Worm (Caenorhabditis elegans): Measurements from ENCODE around the gene cwp-5.

DNA sequence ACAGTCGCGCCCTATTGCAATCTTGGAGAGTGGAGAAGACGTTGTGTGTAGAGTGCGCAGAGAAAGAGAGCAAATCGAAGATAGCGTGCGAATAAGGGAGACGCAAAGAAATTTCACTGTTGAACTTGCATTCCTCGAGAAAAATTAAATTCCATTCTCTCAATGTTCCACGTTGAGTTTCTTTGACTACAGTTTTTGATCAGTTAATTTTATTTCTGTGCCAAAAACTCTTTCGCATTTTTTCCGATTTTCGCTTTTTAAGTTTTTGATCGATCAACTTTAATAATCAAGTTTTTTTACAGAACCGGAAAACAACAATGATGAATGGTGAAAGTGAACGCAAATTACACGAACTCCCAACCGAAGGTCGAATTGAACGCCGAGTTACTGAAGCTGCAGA lies 47.3 kb upstream of the cwp-5 start, which contains the start of gene K08H2.3:
- TF ChIP-seq lin-15B (tag; optimal IDR thresholded peaks at IDR 0.05) (peak; percentile 22), nhr-76 (tag; optimal IDR thresholded peaks at IDR 0.05) (no peak), ztf-11 (tag; optimal IDR thresholded peaks at IDR 0.05) (no peak), pha-4 (tag; optimal IDR thresholded peaks at IDR 0.05) (no peak), nhr-12 (tag; optimal IDR thresholded peaks at IDR 0.05) (no peak), egl-27 (tag; optimal IDR thresholded peaks at IDR 0.05) (no peak)
